Fruit fly (Drosophila melanogaster) whole organism, embryonic: ENCODE measurements around the gene CG14427.

ENCODE experiments used
- Atf3 ChIP-seq: fragments of 200-800 bp; sonication (Bioruptor generic); optimal IDR thresholded peaks from 3 replicates; lab custom pipeline; 2016; ENCODE audit warnings: missing biosample characterization, missing genetic modification characterization
- CG10543 ChIP-seq: fragments of 200-800 bp; sonication (Bioruptor generic); optimal IDR thresholded peaks from 3 replicates; lab custom pipeline; 2017; ENCODE audit warnings: missing biosample characterization, mild to moderate bottlenecking, missing genetic modification characterization, moderate library complexity
- CG11093 ChIP-seq: fragments of 200-800 bp; sonication (Bioruptor generic); IDR thresholded peaks from 3 replicates; pipeline ENCODE4 v1.3.6; 2022; ENCODE audit warnings: missing biosample characterization, missing genetic modification characterization
- CG11456 ChIP-seq: fragments of 200-800 bp; sonication (Bioruptor generic); IDR thresholded peaks from 3 replicates; pipeline ENCODE4 v1.3.6; 2022; ENCODE audit warnings: missing biosample characterization, missing genetic modification characterization
- CG1233 ChIP-seq: fragments of 200-800 bp; sonication (Bioruptor generic); optimal IDR thresholded peaks from 4 replicates; lab custom pipeline; 2018; ENCODE audit warnings: missing biosample characterization, mild to moderate bottlenecking, missing genetic modification characterization
- CG12744 ChIP-seq: fragments of 200-800 bp; sonication (Bioruptor generic); optimal IDR thresholded peaks from 2 replicates; lab custom pipeline; 2016; ENCODE audit warnings: missing biosample characterization, missing genetic modification characterization
- CG13296 ChIP-seq: fragments of 200-800 bp; sonication (Bioruptor generic); optimal IDR thresholded peaks from 3 replicates; lab custom pipeline; 2018; ENCODE audit warnings: missing biosample characterization, mild to moderate bottlenecking, missing genetic modification characterization
- CG13424 ChIP-seq: fragments of 200-800 bp; sonication (Bioruptor generic); optimal IDR thresholded peaks from 2 replicates; lab custom pipeline; 2019; ENCODE audit warnings: missing biosample characterization, mild to moderate bottlenecking, missing genetic modification characterization, moderate library complexity
- CG14014 ChIP-seq: fragments of 200-800 bp; sonication (Bioruptor generic); IDR thresholded peaks from 2 replicates; pipeline ENCODE4 v1.3.6; 2022; ENCODE audit warnings: missing biosample characterization, missing genetic modification characterization
- CG15011 ChIP-seq: fragments of 200-800 bp; sonication (Bioruptor generic); optimal IDR thresholded peaks from 3 replicates; lab custom pipeline; 2018; ENCODE audit warnings: missing biosample characterization, mild to moderate bottlenecking, missing genetic modification characterization
- CG15514 ChIP-seq: fragments of 200-800 bp; sonication (Bioruptor generic); optimal IDR thresholded peaks from 3 replicates; lab custom pipeline; 2017; ENCODE audit warnings: missing biosample characterization, missing genetic modification characterization, mild to moderate bottlenecking, moderate library complexity, missing genetic modification reagents
- CG18011 ChIP-seq: fragments of 200-800 bp; sonication (Bioruptor generic); optimal IDR thresholded peaks from 2 replicates; lab custom pipeline; 2017; ENCODE audit warnings: missing biosample characterization, missing genetic modification characterization, mild to moderate bottlenecking, moderate library complexity, missing genotype
- CG2199 ChIP-seq: fragments of 200-800 bp; sonication (Bioruptor generic); IDR thresholded peaks from 3 replicates; pipeline ENCODE4 v1.3.6; 2022; ENCODE audit warnings: missing biosample characterization, missing genetic modification characterization
- CG2678 ChIP-seq: fragments of 200-800 bp; sonication (Bioruptor generic); optimal IDR thresholded peaks from 3 replicates; lab custom pipeline; 2019; ENCODE audit warnings: missing biosample characterization, mild to moderate bottlenecking, missing genetic modification characterization, moderate library complexity
- CG34224 ChIP-seq: fragments of 200-800 bp; sonication (Bioruptor generic); IDR thresholded peaks from 3 replicates; pipeline ENCODE4 v1.3.6; 2022; ENCODE audit warnings: missing biosample characterization, missing genetic modification characterization; ENCODE audit not compliant: partially characterized antibody
- CG4820 ChIP-seq: fragments of 200-800 bp; sonication (Bioruptor generic); optimal IDR thresholded peaks from 3 replicates; lab custom pipeline; 2016; ENCODE audit warnings: missing biosample characterization, missing genetic modification characterization
- CG4854 ChIP-seq: fragments of 200-800 bp; sonication (Bioruptor generic); optimal IDR thresholded peaks from 2 replicates; lab custom pipeline; 2016; ENCODE audit warnings: missing biosample characterization, missing genetic modification characterization, inconsistent platforms
- CG5180 ChIP-seq: fragments of 200-800 bp; sonication (Bioruptor generic); optimal IDR thresholded peaks from 3 replicates; lab custom pipeline; 2017; ENCODE audit warnings: missing biosample characterization, missing genetic modification characterization, mild to moderate bottlenecking, moderate library complexity, missing genetic modification reagents
- CG5245 ChIP-seq: fragments of 200-800 bp; sonication (Bioruptor generic); optimal IDR thresholded peaks from 3 replicates; lab custom pipeline; 2016; ENCODE audit warnings: missing biosample characterization, missing genetic modification characterization
- CG6175 ChIP-seq: fragments of 200-800 bp; sonication (Bioruptor generic); IDR thresholded peaks from 3 replicates; pipeline ENCODE4 v1.3.6; 2022; ENCODE audit warnings: missing biosample characterization, missing genetic modification characterization
- CG6683 ChIP-seq: fragments of 200-800 bp; sonication (Bioruptor generic); optimal IDR thresholded peaks from 2 replicates; lab custom pipeline; 2017; ENCODE audit warnings: missing biosample characterization, mild to moderate bottlenecking, missing genetic modification characterization, missing genetic modification reagents
- CG7839 ChIP-seq: fragments of 200-800 bp; sonication (Bioruptor generic); optimal IDR thresholded peaks from 3 replicates; lab custom pipeline; 2018; ENCODE audit warnings: missing biosample characterization, mild to moderate bottlenecking, missing genetic modification characterization, moderate library complexity
- CG9437 ChIP-seq: fragments of 200-800 bp; sonication (Bioruptor generic); optimal IDR thresholded peaks from 2 replicates; lab custom pipeline; 2018; ENCODE audit warnings: missing biosample characterization, mild to moderate bottlenecking, missing genetic modification characterization
- CG9609 ChIP-seq: fragments of 200-800 bp; sonication (Bioruptor generic); optimal IDR thresholded peaks from 3 replicates; lab custom pipeline; 2016; ENCODE audit warnings: missing biosample characterization, missing genetic modification characterization
- CTCF ChIP-seq: fragments of 200-800 bp; sonication (Bioruptor generic); optimal IDR thresholded peaks from 2 replicates; lab custom pipeline; 2017; ENCODE audit warnings: missing biosample characterization, mild to moderate bottlenecking, missing genetic modification characterization, moderate library complexity
- Deaf1 ChIP-seq: fragments of 200-800 bp; optimal IDR thresholded peaks from 3 replicates; lab custom pipeline; 2019; ENCODE audit warnings: missing biosample characterization, mild to moderate bottlenecking, missing genetic modification characterization, moderate library complexity
- Doc2 ChIP-seq: fragments of 200-800 bp; sonication (Bioruptor generic); IDR thresholded peaks from 2 replicates; pipeline ENCODE4 v1.3.6; 2022; ENCODE audit warnings: missing biosample characterization, missing genetic modification characterization
- E2f2 ChIP-seq: fragments of 200-800 bp; sonication (Bioruptor generic); IDR thresholded peaks from 2 replicates; pipeline ENCODE4 v1.3.6; 2022; ENCODE audit warnings: missing biosample characterization, missing genetic modification characterization
- Ets97D ChIP-seq: fragments of 200-800 bp; sonication (Bioruptor generic); optimal IDR thresholded peaks from 3 replicates; lab custom pipeline; 2016; ENCODE audit warnings: missing biosample characterization, missing genetic modification characterization
- H15 ChIP-seq: fragments of 200-800 bp; sonication (Bioruptor generic); IDR thresholded peaks from 3 replicates; pipeline ENCODE4 v1.3.6; 2022; ENCODE audit warnings: missing biosample characterization, missing genetic modification characterization
- HLH54F ChIP-seq: fragments of 200-800 bp; sonication (Bioruptor generic); optimal IDR thresholded peaks from 3 replicates; lab custom pipeline; 2016; ENCODE audit warnings: missing biosample characterization, missing genetic modification characterization
- Hr78 ChIP-seq, 2 experiments: fragments of 200-800 bp in 1 of 2; fragments of >200 bp in 1 of 2; sonication (Bioruptor generic) in 1 of 2; optimal IDR thresholded peaks; 2 replicates each; lab custom pipeline; 2017 to 2019; ENCODE audit warnings: missing biosample characterization in 2 of 2, missing genetic modification characterization in 2 of 2, mild to moderate bottlenecking in 1 of 2, moderate library complexity in 1 of 2
- Meics ChIP-seq: fragments of 200-800 bp; sonication (Bioruptor generic); optimal IDR thresholded peaks from 2 replicates; lab custom pipeline; 2017; ENCODE audit warnings: missing biosample characterization, mild to moderate bottlenecking, missing genetic modification characterization
- Mes4 ChIP-seq: fragments of 200-800 bp; sonication (Bioruptor generic); optimal IDR thresholded peaks from 2 replicates; lab custom pipeline; 2016; ENCODE audit warnings: missing biosample characterization, missing genetic modification characterization
- Oli ChIP-seq: fragments of 200-800 bp; sonication (Bioruptor generic); optimal IDR thresholded peaks from 2 replicates; lab custom pipeline; 2018; ENCODE audit warnings: missing biosample characterization, mild to moderate bottlenecking, missing genetic modification characterization, moderate library complexity
- Ptx1 ChIP-seq: fragments of 200-800 bp; sonication (Bioruptor generic); IDR thresholded peaks from 2 replicates; pipeline ENCODE4 v1.3.6; 2022; ENCODE audit warnings: missing biosample characterization, missing genetic modification characterization
- Trl ChIP-seq, 3 experiments: fragments of >200 bp in 2 of 3; fragments of 200-800 bp in 1 of 3; sonication (Bioruptor generic) in 1 of 3; optimal IDR thresholded peaks; 2 replicates in 1 of 3; 3 replicates in 2 of 3; lab custom pipeline; 2016 to 2017; ENCODE audit warnings: missing biosample characterization in 1 of 3, missing genetic modification characterization in 1 of 3
- al ChIP-seq: fragments of 200-800 bp; sonication (Bioruptor generic); IDR thresholded peaks from 2 replicates; pipeline ENCODE4 v1.3.6; 2022; ENCODE audit warnings: missing biosample characterization, missing genetic modification characterization
- btn ChIP-seq: fragments of 200-800 bp; sonication (Bioruptor generic); optimal IDR thresholded peaks from 2 replicates; lab custom pipeline; 2016; ENCODE audit warnings: missing biosample characterization, missing genetic modification characterization
- da ChIP-seq: fragments of 200-800 bp; sonication (Bioruptor generic); optimal IDR thresholded peaks from 2 replicates; lab custom pipeline; 2016; ENCODE audit warnings: missing biosample characterization, missing genetic modification characterization
- exex ChIP-seq: fragments of 200-800 bp; sonication (Bioruptor generic); optimal IDR thresholded peaks from 4 replicates; lab custom pipeline; 2018; ENCODE audit warnings: missing biosample characterization, mild to moderate bottlenecking, missing genetic modification characterization, moderate library complexity
- eyg ChIP-seq: fragments of 200-800 bp; sonication (Bioruptor generic); optimal IDR thresholded peaks from 3 replicates; lab custom pipeline; 2016; ENCODE audit warnings: missing biosample characterization, missing genetic modification characterization
- gro ChIP-seq: fragments of 200-800 bp; sonication (Bioruptor generic); optimal IDR thresholded peaks from 2 replicates; lab custom pipeline; 2016; ENCODE audit warnings: missing biosample characterization, missing genetic modification characterization
- gt ChIP-seq: fragments of 200-800 bp; sonication (Bioruptor generic); IDR thresholded peaks from 2 replicates; pipeline ENCODE4 v1.3.6; 2022; ENCODE audit warnings: missing biosample characterization, missing genetic modification characterization
- pho ChIP-seq: fragments of 200-800 bp; sonication (Bioruptor generic); optimal IDR thresholded peaks from 2 replicates; lab custom pipeline; 2016; ENCODE audit warnings: missing biosample characterization, missing genetic modification characterization
- stc ChIP-seq: fragments of 200-800 bp; sonication (Bioruptor generic); IDR thresholded peaks from 2 replicates; pipeline ENCODE4 v1.3.6; 2022; ENCODE audit warnings: missing biosample characterization, missing genetic modification characterization
- unc-4 ChIP-seq: fragments of 200-800 bp; sonication (Bioruptor generic); IDR thresholded peaks from 2 replicates; pipeline ENCODE4 v1.3.6; 2022; ENCODE audit warnings: missing biosample characterization, missing genetic modification characterization; ENCODE audit not compliant: partially characterized antibody
- unpg ChIP-seq: fragments of 200-800 bp; sonication (Bioruptor generic); optimal IDR thresholded peaks from 3 replicates; lab custom pipeline; 2018; ENCODE audit warnings: missing biosample characterization, mild to moderate bottlenecking, missing genetic modification characterization, moderate library complexity
- zfh1 ChIP-seq: fragments of 200-800 bp; sonication (Bioruptor generic); IDR thresholded peaks from 3 replicates; pipeline ENCODE4 v1.3.6; 2022; ENCODE audit warnings: missing biosample characterization, missing genetic modification characterization
- zfh2 ChIP-seq: fragments of 200-800 bp; sonication (Bioruptor generic); optimal IDR thresholded peaks from 2 replicates; lab custom pipeline; 2016; ENCODE audit warnings: missing biosample characterization, missing genetic modification characterization

The CG14427 gene

dm6 chrX:7000444-7001134 is 39.8 kb upstream of the CG14427 start (continued):
- TF ChIP-seq CG2199 (GFP tag; lab: Robert Waterston, UW) (0 out of 3 replicates have a peak, but pooled peaks have one; percentile 25), CG13296 (no peak), Doc2 (GFP tag; lab: Robert Waterston, UW) (no peak), CG18011 (no peak), al (GFP tag; lab: Robert Waterston, UW) (no peak), unpg (GFP tag; lab: Kevin White, UChicago) (no peak), CG15514 (no peak), Ptx1 (0 out of 2 replicates have a peak, but pooled peaks have one; percentile 51), zfh2 (GFP tag; lab: Kevin White, UChicago) (peak; percentile 0), CG13424 (no peak), HLH54F (GFP tag; lab: Kevin White, UChicago) (no peak), CG1233 (GFP tag; lab: Kevin White, UChicago) (no peak), Meics (GFP tag; lab: Kevin White, UChicago) (no peak), CG4820 (GFP tag; lab: Kevin White, UChicago) (no peak), CG14014 (GFP tag; lab: Robert Waterston, UW) (no peak), Trl (optimal IDR thresholded peaks at IDR 0.05; lab: Kevin White, UChicago) (peak; percentile 31 to 43), Trl (GFP tag; optimal IDR thresholded peaks at IDR 0.05; lab: Kevin White, UChicago) (no peak), CTCF (GFP tag; lab: Kevin White, UChicago) (no peak), gt (no peak), CG4854 (GFP tag; lab: Kevin White, UChicago) (no peak), gro (GFP tag; lab: Kevin White, UChicago) (no peak), Ets97D (GFP tag; lab: Kevin White, UChicago) (no peak), CG9609 (no peak), Hr78 (GFP tag; optimal IDR thresholded peaks at IDR 0.05; lab: Kevin White, UChicago) (peak in 1 of 2 experiments; percentile 12), pho (GFP tag; lab: Kevin White, UChicago) (peak; percentile 40), CG6683 (GFP tag; lab: Kevin White, UChicago) (no peak), zfh1 (GFP tag; lab: Robert Waterston, UW) (no peak), CG7839 (tag; lab: Kevin White, UChicago) (no peak), da (GFP tag; lab: Kevin White, UChicago) (no peak), E2f2 (GFP tag; lab: Robert Waterston, UW) (peak; percentile 30; the same call in 1 of the 2 replicates), Mes4 (no peak), unc-4 (GFP tag; lab: Robert Waterston, UW) (no peak), CG10543 (no peak), CG34224 (GFP tag; lab: Robert Waterston, UW) (no peak), btn (GFP tag; lab: Kevin White, UChicago) (no peak), CG5245 (GFP tag; lab: Kevin White, UChicago) (no peak), CG12744 (GFP tag; lab: Kevin White, UChicago) (no peak), CG6175 (no peak), Deaf1 (tag; lab: Kevin White, UChicago) (no peak), CG5180 (GFP tag; lab: Kevin White, UChicago) (peak; percentile 25), exex (tag; lab: Kevin White, UChicago) (no peak), CG9437 (GFP tag; lab: Kevin White, UChicago) (peak; percentile 56), CG2678 (peak; percentile 49), stc (GFP tag; lab: Robert Waterston, UW) (0 out of 2 replicates have a peak, but pooled peaks have one; percentile 11), H15 (no peak), eyg (no peak), CG11093 (GFP tag; lab: Robert Waterston, UW) (0 out of 3 replicates have a peak, but pooled peaks have one; percentile 32), Atf3 (no peak), CG15011 (GFP tag; lab: Kevin White, UChicago) (no peak), Oli (tag; lab: Kevin White, UChicago) (peak; percentile 50), CG11456 (GFP tag; lab: Robert Waterston, UW) (no peak)
